Worm (Caenorhabditis elegans) whole organism, midembryonic: ENCODE results near the gene Y43F8A.1.

ENCODE experiments used
- T22C8.4 ChIP-seq: fragments of 200-800 bp; sonication (Bioruptor generic); IDR thresholded peaks from 2 replicates; pipeline ENCODE4 v1.3.6; 2022; ENCODE audit warnings: missing genetic modification characterization, missing compliant biosample characterization
- cog-1 ChIP-seq: sonication (generic microtip); optimal IDR thresholded peaks from 2 replicates; lab custom pipeline; 2016; ENCODE audit warnings: missing genetic modification characterization, missing compliant biosample characterization
- flt-1 ChIP-seq: fragments of 200-800 bp; sonication (Bioruptor generic); IDR thresholded peaks from 2 replicates; pipeline ENCODE4 v1.3.6; 2022; ENCODE audit warnings: missing genetic modification characterization, missing compliant biosample characterization
- klf-2 ChIP-seq: fragments of 200-800 bp; sonication (Bioruptor generic); conservative IDR thresholded peaks from 2 replicates; pipeline ENCODE4 v1.3.6; 2022; ENCODE audit warnings: missing genetic modification reagents, missing genetic modification characterization, missing compliant biosample characterization
- med-1 ChIP-seq: sonication (generic microtip); optimal IDR thresholded peaks from 2 replicates; lab custom pipeline; 2017; ENCODE audit warnings: missing genetic modification characterization, mild to moderate bottlenecking, missing compliant biosample characterization, antibody characterized with exemption, missing genetic modification reagents; ENCODE audit not compliant: insufficient read depth
- ref-1 ChIP-seq: fragments of 200-800 bp; sonication (Bioruptor generic); conservative IDR thresholded peaks from 2 replicates; pipeline ENCODE4 v1.3.6; 2022; ENCODE audit warnings: missing genetic modification reagents, missing genetic modification characterization, missing compliant biosample characterization
- tab-1 ChIP-seq: fragments of 200-800 bp; sonication (Bioruptor generic); IDR thresholded peaks from 2 replicates; pipeline ENCODE4 v1.3.6; 2022; ENCODE audit warnings: missing genetic modification characterization, missing compliant biosample characterization
- ztf-23 ChIP-seq: fragments of 200-800 bp; sonication (Bioruptor generic); IDR thresholded peaks from 2 replicates; pipeline ENCODE4 v1.3.6; 2022; ENCODE audit warnings: missing genetic modification reagents, missing genetic modification characterization, missing compliant biosample characterization
- ztf-29 ChIP-seq: fragments of 200-800 bp; sonication (Bioruptor generic); IDR thresholded peaks from 2 replicates; pipeline ENCODE4 v1.3.6; 2022; ENCODE audit warnings: missing genetic modification reagents, missing genetic modification characterization, missing compliant biosample characterization

- no peak for TF ChIP-seq med-1 (GFP tag; lab: Kevin White, UChicago)
- no peak for TF ChIP-seq flt-1 (GFP tag; lab: Robert Waterston, UW)
- no peak for TF ChIP-seq ztf-29 (GFP tag; lab: Robert Waterston, UW)
- no peak for TF ChIP-seq tab-1
- no peak for TF ChIP-seq ztf-23 (GFP tag; lab: Robert Waterston, UW)
- no peak for TF ChIP-seq cog-1 (tag; lab: Kevin White, UChicago)
- no peak for TF ChIP-seq klf-2 (GFP tag; lab: Robert Waterston, UW)
- no peak for TF ChIP-seq ref-1 (GFP tag; lab: Robert Waterston, UW)
- TF ChIP-seq T22C8.4 (GFP tag; lab: Robert Waterston, UW), result no peak
Observed at ce11 chrV:19391242-19391641, 21.0 kb downstream of the Y43F8A.1 start.
